Worm (Caenorhabditis elegans): Measurements from ENCODE around the gene tbc-2.

tbc-2 gene

DNA sequence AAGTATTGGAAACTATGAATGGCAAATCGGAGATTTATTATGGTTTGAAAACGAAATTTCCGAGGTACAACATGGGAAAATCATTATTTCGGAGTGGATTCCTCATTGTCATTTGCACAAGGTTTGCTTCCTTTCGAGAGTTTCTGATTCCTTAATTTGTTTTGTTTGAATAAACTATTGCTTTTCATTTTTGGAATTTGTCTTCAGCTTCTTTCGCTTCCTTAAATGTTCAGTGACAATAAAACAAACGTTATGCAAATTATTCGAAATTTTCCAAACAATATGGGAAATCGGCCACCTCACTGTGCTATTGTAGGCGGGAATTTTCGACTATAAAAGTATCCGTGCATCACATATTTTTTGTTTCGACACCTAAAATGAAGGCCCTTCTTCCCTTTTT is 14.6 kb upstream of the tbc-2 start, which contains the start of gene nep-25:
nep-25 (plus strand) TSS at position 375 of the 400 bp plus-strand sequence.
- TF ChIP-seq M03D4.4 (tag; optimal IDR thresholded peaks at IDR 0.05) = no peak
- TF ChIP-seq mab-5 (tag; optimal IDR thresholded peaks at IDR 0.05) = no peak
- no peak for TF ChIP-seq snpc-4 (tag; optimal IDR thresholded peaks at IDR 0.05)
- no peak for TF ChIP-seq nhr-12 (tag; optimal IDR thresholded peaks at IDR 0.05)
- no peak for TF ChIP-seq hlh-1 (tag; optimal IDR thresholded peaks at IDR 0.05)
- TF ChIP-seq ceh-43 (GFP tag; optimal IDR thresholded peaks at IDR 0.05) = no peak
- no peak for TF ChIP-seq ceh-39 (tag; optimal IDR thresholded peaks at IDR 0.05)
- no peak for TF ChIP-seq elt-1 (tag; optimal IDR thresholded peaks at IDR 0.05; ENCODE audit: borderline replicate concordance, insufficient read depth)
- TF ChIP-seq ces-1 (GFP tag; optimal IDR thresholded peaks at IDR 0.05) = no peak
- TF ChIP-seq unc-62 (GFP tag; optimal IDR thresholded peaks at IDR 0.05) = no peak
- no peak for TF ChIP-seq sem-2 (GFP tag; optimal IDR thresholded peaks at IDR 0.05)
- TF ChIP-seq mep-1 (tag; optimal IDR thresholded peaks at IDR 0.05) = no peak
- TF ChIP-seq nhr-237 (tag; optimal IDR thresholded peaks at IDR 0.05) = no peak
- no peak for TF ChIP-seq nhr-76 (tag; optimal IDR thresholded peaks at IDR 0.05)
- no peak for TF ChIP-seq flh-1 (GFP tag; optimal IDR thresholded peaks at IDR 0.05)
- no peak for TF ChIP-seq nhr-28 (tag; optimal IDR thresholded peaks at IDR 0.05)

DNA sequence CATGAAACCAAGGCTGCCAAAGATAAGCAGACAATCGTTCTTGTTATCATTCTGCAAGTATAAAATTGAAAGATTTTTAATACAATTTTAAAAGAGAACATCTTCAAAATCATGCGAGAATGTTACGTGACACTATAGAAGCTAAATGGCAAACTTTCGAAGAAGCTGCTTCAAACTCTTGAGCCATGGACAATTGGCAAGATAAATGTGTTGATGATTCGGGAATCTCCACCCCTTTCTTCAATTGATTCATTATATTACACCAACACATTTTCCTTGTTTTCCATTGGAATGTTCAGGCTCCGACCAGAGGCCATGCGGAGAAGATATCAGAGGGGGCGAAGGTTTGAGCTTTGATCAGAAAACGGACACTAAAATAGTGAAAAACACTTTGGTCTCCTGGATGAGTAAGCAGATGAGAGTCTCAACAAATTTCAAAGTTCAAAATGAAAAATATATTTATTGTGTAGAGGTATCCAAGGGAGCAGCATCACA is 13.9 kb upstream of the tbc-2 start, which contains the start of gene lec-5:
lec-5 (minus strand) TSS at position 51 of the 495 bp plus-strand sequence.
- TF ChIP-seq sptf-1 (tag; optimal IDR thresholded peaks at IDR 0.05) (no peak), sem-2 (GFP tag; optimal IDR thresholded peaks at IDR 0.05) (no peak), cnd-1 (tag; optimal IDR thresholded peaks at IDR 0.05) (no peak), mab-5 (tag; optimal IDR thresholded peaks at IDR 0.05) (peak; percentile 58), snpc-4 (tag; optimal IDR thresholded peaks at IDR 0.05) (no peak), unc-62 (GFP tag; optimal IDR thresholded peaks at IDR 0.05) (peak; percentile 76), ceh-83 (GFP tag; optimal IDR thresholded peaks at IDR 0.05) (no peak), hlh-1 (tag; optimal IDR thresholded peaks at IDR 0.05) (peak; percentile 55), elt-1 (tag; optimal IDR thresholded peaks at IDR 0.05; ENCODE audit: borderline replicate concordance, insufficient read depth) (no peak), unc-120 (tag; optimal IDR thresholded peaks at IDR 0.05; ENCODE audit: poor library complexity, severe bottlenecking) (peak; percentile 75), nhr-2 (tag; optimal IDR thresholded peaks at IDR 0.05) (no peak)

DNA sequence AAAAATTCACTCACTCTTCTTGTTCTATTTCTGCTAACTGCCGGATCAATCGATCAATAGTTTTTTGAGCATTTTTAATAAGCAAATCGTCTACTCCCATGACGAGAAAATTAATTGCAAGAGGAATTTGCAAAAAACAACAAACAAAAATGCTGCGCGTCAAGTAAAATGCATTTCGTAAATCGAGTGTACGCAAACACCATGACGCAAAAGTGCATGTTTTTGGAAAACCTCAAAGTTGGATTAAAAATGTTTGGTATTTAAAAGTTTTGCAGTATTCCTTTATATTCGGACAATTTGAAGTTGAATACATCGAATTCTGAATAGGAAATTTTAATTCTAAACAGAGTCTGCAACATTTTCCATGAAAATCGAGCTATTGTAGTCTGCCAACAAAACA is 12.0 kb upstream of the tbc-2 start, which contains the start of gene ZK1248.19:
ZK1248.19 (minus strand) TSS at position 188 of the 400 bp plus-strand sequence.
- no peak for TF ChIP-seq nhr-76 (tag; optimal IDR thresholded peaks at IDR 0.05)
- peak; percentile 7 for TF ChIP-seq nhr-237 (tag; optimal IDR thresholded peaks at IDR 0.05)
- TF ChIP-seq ces-1 (GFP tag; optimal IDR thresholded peaks at IDR 0.05) = peak; percentile 41
- TF ChIP-seq tbx-8 (GFP tag; optimal IDR thresholded peaks at IDR 0.05) = no peak
- TF ChIP-seq lin-13 (tag; optimal IDR thresholded peaks at IDR 0.05) = no peak
- peak; percentile 16 for TF ChIP-seq hlh-1 (tag; optimal IDR thresholded peaks at IDR 0.05)
- no peak for TF ChIP-seq nhr-12 (tag; optimal IDR thresholded peaks at IDR 0.05)

DNA sequence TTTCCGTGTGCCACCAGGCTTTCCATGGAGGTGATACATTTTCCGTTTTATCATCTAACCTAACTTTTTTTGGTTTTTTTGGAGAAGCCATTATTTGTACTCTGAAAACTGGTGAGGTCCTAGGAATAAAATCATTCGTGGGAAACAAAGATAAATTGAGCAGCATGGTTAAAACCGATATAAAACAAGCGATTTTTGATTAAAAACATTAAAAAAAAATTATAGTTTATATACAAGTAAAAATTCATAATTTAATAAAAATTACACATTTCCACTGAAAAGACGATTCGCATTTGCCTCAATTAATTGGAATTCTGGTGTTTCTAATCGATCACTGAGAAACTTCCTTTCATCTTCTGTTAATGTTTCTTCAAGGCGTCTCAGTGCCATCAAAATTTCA is 11.2 kb upstream of the tbc-2 start, which contains the start of gene ZK1248.15:
ZK1248.15 (minus strand) TSS at position 101 of the 400 bp plus-strand sequence.
- no peak for TF ChIP-seq tbx-8 (GFP tag; optimal IDR thresholded peaks at IDR 0.05)
- TF ChIP-seq drap-1 (GFP tag; optimal IDR thresholded peaks at IDR 0.05) = no peak

DNA sequence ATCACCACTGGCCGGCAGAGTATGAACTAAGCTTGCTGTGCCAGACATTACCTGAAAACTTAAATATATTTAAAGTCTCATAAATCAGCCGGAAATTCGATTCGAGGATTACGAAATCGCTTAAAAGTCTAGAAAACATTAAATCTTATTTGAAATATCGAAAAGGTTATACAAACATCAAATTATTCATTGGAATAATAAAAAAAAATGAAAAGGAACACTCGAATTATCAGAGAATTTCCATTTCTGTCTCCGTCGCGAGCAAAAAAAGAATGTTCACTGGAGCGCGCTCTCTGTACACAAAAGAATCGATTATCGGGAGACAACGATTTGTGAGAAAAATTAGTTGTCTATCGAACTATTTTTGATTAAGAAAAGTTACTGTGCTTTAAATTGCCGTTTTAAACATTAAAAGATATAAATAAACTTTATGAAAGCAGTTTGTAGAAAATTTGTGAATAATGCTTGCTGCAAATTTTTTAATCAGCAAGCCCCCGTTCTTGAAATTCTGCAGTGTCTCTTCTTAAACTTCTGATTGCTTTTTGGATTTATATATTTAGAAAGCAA is 9.0 kb upstream of the tbc-2 start, which contains the start of gene fzo-1:
fzo-1 (minus strand) TSS at position 51 of the 567 bp plus-strand sequence.
- no peak for TF ChIP-seq nhr-2 (tag; optimal IDR thresholded peaks at IDR 0.05)
- TF ChIP-seq nhr-237 (tag; optimal IDR thresholded peaks at IDR 0.05) = peak; percentile 38
- no peak for TF ChIP-seq tbx-8 (GFP tag; optimal IDR thresholded peaks at IDR 0.05)
- no peak for TF ChIP-seq ztf-11 (tag; optimal IDR thresholded peaks at IDR 0.05)
- TF ChIP-seq ceh-43 (GFP tag; optimal IDR thresholded peaks at IDR 0.05) = no peak
- no peak for TF ChIP-seq sptf-1 (tag; optimal IDR thresholded peaks at IDR 0.05)
- TF ChIP-seq elt-1 (tag; optimal IDR thresholded peaks at IDR 0.05; ENCODE audit: borderline replicate concordance, insufficient read depth) = no peak
- TF ChIP-seq unc-120 (tag; optimal IDR thresholded peaks at IDR 0.05; ENCODE audit: poor library complexity, severe bottlenecking) = peak; percentile 34
- peak; percentile 59 for TF ChIP-seq ceh-83 (GFP tag; optimal IDR thresholded peaks at IDR 0.05)
- TF ChIP-seq ceh-39 (tag; optimal IDR thresholded peaks at IDR 0.05) = peak; percentile 20
- peak; percentile 32 for TF ChIP-seq cnd-1 (tag; optimal IDR thresholded peaks at IDR 0.05)
- TF ChIP-seq elt-3 (tag; optimal IDR thresholded peaks at IDR 0.05) = no peak
- no peak for TF ChIP-seq unc-39 (tag; optimal IDR thresholded peaks at IDR 0.05)
- peak; percentile 82 for TF ChIP-seq ces-1 (GFP tag; optimal IDR thresholded peaks at IDR 0.05)
- TF ChIP-seq bed-3 (GFP tag; optimal IDR thresholded peaks at IDR 0.05) = peak; percentile 19
- TF ChIP-seq flh-1 (GFP tag; optimal IDR thresholded peaks at IDR 0.05) = no peak
- TF ChIP-seq M03D4.4 (tag; optimal IDR thresholded peaks at IDR 0.05) = no peak
- no peak for TF ChIP-seq nhr-28 (tag; optimal IDR thresholded peaks at IDR 0.05)
- TF ChIP-seq hlh-1 (tag; optimal IDR thresholded peaks at IDR 0.05) = no peak
- TF ChIP-seq lsy-2 (tag; optimal IDR thresholded peaks at IDR 0.05) = peak; percentile 32
